Worm (Caenorhabditis elegans) whole organism, young adult: ENCODE data around the gene C09F5.3.

ENCODE experiments used
- Y67H2A.10 ChIP-seq: fragments of 200-800 bp; sonication (Bioruptor generic); conservative IDR thresholded peaks from 2 replicates; pipeline ENCODE4 v1.3.6; 2022; ENCODE audit warnings: missing genetic modification reagents, missing genetic modification characterization, missing compliant biosample characterization
- akir-1 ChIP-seq: fragments of 200-800 bp; sonication (Bioruptor generic); optimal IDR thresholded peaks from 2 replicates; lab custom pipeline; 2018; ENCODE audit warnings: mild to moderate bottlenecking, missing genetic modification characterization, moderate library complexity, missing compliant biosample characterization
- ceh-79 ChIP-seq: sonication (generic microtip); optimal IDR thresholded peaks from 2 replicates; lab custom pipeline; 2017; ENCODE audit warnings: mild to moderate bottlenecking, missing genetic modification characterization, missing compliant biosample characterization
- dpff-1 ChIP-seq: sonication (generic microtip); optimal IDR thresholded peaks from 2 replicates; lab custom pipeline; 2017; ENCODE audit warnings: mild to moderate bottlenecking, missing genetic modification characterization, missing compliant biosample characterization
- him-1 ChIP-seq: sonication (generic microtip); optimal IDR thresholded peaks from 2 replicates; lab custom pipeline; 2016; ENCODE audit warnings: missing genotype, missing genetic modification reagents, missing genetic modification characterization, missing compliant biosample characterization
- nfya-1 ChIP-seq: sonication (generic microtip); optimal IDR thresholded peaks from 2 replicates; lab custom pipeline; 2017; ENCODE audit warnings: antibody characterized with exemption, missing compliant biosample characterization, missing genetic modification characterization, borderline replicate concordance; ENCODE audit not compliant: insufficient read depth
- snpc-3.4 ChIP-seq: sonication (generic microtip); optimal IDR thresholded peaks from 2 replicates; lab custom pipeline; 2017; ENCODE audit warnings: missing genetic modification characterization, mild to moderate bottlenecking, missing compliant biosample characterization, antibody characterized with exemption, moderate library complexity, missing genotype, missing genetic modification reagents
- unc-62 ChIP-seq: fragments of 150-350 bp; optimal IDR thresholded peaks from 2 replicates; lab custom pipeline; 2014; ENCODE audit warnings: missing biosample characterization, missing genetic modification reagents, missing genetic modification characterization
- ztf-3 ChIP-seq: fragments of 200-800 bp; sonication (Bioruptor generic); optimal IDR thresholded peaks from 2 replicates; lab custom pipeline; 2018; ENCODE audit warnings: mild to moderate bottlenecking, missing genetic modification characterization, missing compliant biosample characterization

DNA sequence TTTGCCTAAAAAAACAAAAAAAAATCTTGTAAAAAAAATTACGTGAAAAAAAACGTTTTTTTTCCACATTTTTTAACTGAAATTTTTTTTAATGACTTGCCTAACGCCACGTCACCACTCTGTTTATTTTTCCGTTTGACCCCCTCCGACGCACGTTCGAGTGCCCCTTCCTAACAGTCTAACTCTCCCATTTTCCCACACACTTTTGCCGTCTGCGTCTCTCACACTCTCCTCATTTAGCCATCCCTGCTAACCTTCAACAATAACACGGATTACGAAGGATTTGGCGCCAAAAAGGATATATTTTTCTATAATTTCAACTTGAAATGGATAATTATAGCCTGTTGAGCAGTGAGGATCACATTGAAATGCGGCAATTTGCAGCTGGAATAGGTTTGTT lies 17.8 kb downstream of the C09F5.3 start:
- no peak for TF ChIP-seq akir-1 (GFP tag; lab: Kevin White, UChicago)
- TF ChIP-seq ceh-79 (tag; lab: Kevin White, UChicago): no peak
- TF ChIP-seq snpc-3.4 (tag; lab: Kevin White, UChicago): no peak
- no peak for TF ChIP-seq unc-62 (GFP tag; lab: Kevin White, UChicago)
- no peak for TF ChIP-seq Y67H2A.10 (GFP tag; lab: Robert Waterston, UW)
- no peak for TF ChIP-seq ztf-3 (GFP tag; lab: Kevin White, UChicago)
- no peak for TF ChIP-seq dpff-1 (tag; lab: Kevin White, UChicago)
- no peak for TF ChIP-seq him-1
- TF ChIP-seq nfya-1 (tag; lab: Kevin White, UChicago): no peak
